Worm (Caenorhabditis elegans): ENCODE results near the gene sdf-9.

sdf-9 gene

ce11 chrV:20815842-20816241, 17.8 kb downstream of the sdf-9 start, which contains the start of gene sshk-1:
sshk-1 (plus strand) TSS chrV:20816142.
- no peak for TF ChIP-seq nhr-6 (tag; optimal IDR thresholded peaks at IDR 0.05)
- no peak for TF ChIP-seq fos-1 (tag; optimal IDR thresholded peaks at IDR 0.05)
- TF ChIP-seq nhr-21 (tag; optimal IDR thresholded peaks at IDR 0.05): no peak
- no peak for TF ChIP-seq elt-3 (tag; optimal IDR thresholded peaks at IDR 0.05)
- TF ChIP-seq egl-27 (tag; optimal IDR thresholded peaks at IDR 0.05): no peak
- no peak for TF ChIP-seq sma-9 (GFP tag; optimal IDR thresholded peaks at IDR 0.05)
- TF ChIP-seq sma-9 (tag; optimal IDR thresholded peaks at IDR 0.05): no peak
- no peak for TF ChIP-seq blmp-1 (tag; optimal IDR thresholded peaks at IDR 0.05; ENCODE audit: insufficient read depth)
- TF ChIP-seq ama-1 (optimal IDR thresholded peaks at IDR 0.05): no peak
- TF ChIP-seq snpc-4 (tag; optimal IDR thresholded peaks at IDR 0.05): no peak
- TF ChIP-seq skn-1 (tag; optimal IDR thresholded peaks at IDR 0.05): no peak
- TF ChIP-seq R02D3.7 (tag; optimal IDR thresholded peaks at IDR 0.05): no peak
- TF ChIP-seq peb-1 (tag; optimal IDR thresholded peaks at IDR 0.05): no peak
- TF ChIP-seq mdl-1 (tag; optimal IDR thresholded peaks at IDR 0.05): no peak
- no peak for TF ChIP-seq alr-1 (tag; optimal IDR thresholded peaks at IDR 0.05)
- TF ChIP-seq nhr-23 (tag; optimal IDR thresholded peaks at IDR 0.05): no peak
- TF ChIP-seq mab-5 (tag; optimal IDR thresholded peaks at IDR 0.05): no peak
- TF ChIP-seq crh-2 (tag; optimal IDR thresholded peaks at IDR 0.05): no peak
- TF ChIP-seq ZK546.5 (tag; optimal IDR thresholded peaks at IDR 0.05): no peak
- TF ChIP-seq nhr-11 (tag; optimal IDR thresholded peaks at IDR 0.05): no peak
- no peak for TF ChIP-seq sem-4 (tag; optimal IDR thresholded peaks at IDR 0.05)

ce11 chrV:20820033-20820432, 22.0 kb downstream of the sdf-9 start, which contains the start of gene T03D8.6:
T03D8.6 (minus strand) TSS chrV:20820330.
- TF ChIP-seq lin-11 (tag; optimal IDR thresholded peaks at IDR 0.05) (no peak), snpc-4 (tag; optimal IDR thresholded peaks at IDR 0.05) (no peak), nhr-10 (tag; optimal IDR thresholded peaks at IDR 0.05) (no peak), nhr-11 (tag; optimal IDR thresholded peaks at IDR 0.05) (no peak), ama-1 (optimal IDR thresholded peaks at IDR 0.05) (no peak), ztf-4 (tag; optimal IDR thresholded peaks at IDR 0.05) (no peak)

ce11 chrV:20824962-20825609, 27.1 kb downstream of the sdf-9 start, which contains the start of the genes gcy-22 and grl-14:
gcy-22 (minus strand) TSS chrV:20825062.
grl-14 (plus strand) TSS chrV:20825559.
- TF ChIP-seq nhr-25 (tag; optimal IDR thresholded peaks at IDR 0.05) (no peak), lin-39 (tag; optimal IDR thresholded peaks at IDR 0.05) (no peak), sma-3 (GFP tag; optimal IDR thresholded peaks at IDR 0.05) (no peak), ztf-4 (tag; optimal IDR thresholded peaks at IDR 0.05) (no peak), C34F6.9 (tag; optimal IDR thresholded peaks at IDR 0.05) (no peak), ama-1 (optimal IDR thresholded peaks at IDR 0.05) (no peak), nhr-129 (tag; optimal IDR thresholded peaks at IDR 0.05) (no peak), ztf-1 (GFP tag; conservative IDR thresholded peaks at IDR 0.05) (no peak), sem-4 (tag; optimal IDR thresholded peaks at IDR 0.05) (no peak), nhr-10 (tag; optimal IDR thresholded peaks at IDR 0.05) (no peak)

ce11 chrV:20826618-20827017, 28.6 kb downstream of the sdf-9 start:
- no peak for TF ChIP-seq nhr-10 (tag; optimal IDR thresholded peaks at IDR 0.05)
- TF ChIP-seq mbf-1 (tag; optimal IDR thresholded peaks at IDR 0.05): no peak
- TF ChIP-seq ceh-82 (tag; optimal IDR thresholded peaks at IDR 0.05): no peak
- TF ChIP-seq R02D3.7 (tag; optimal IDR thresholded peaks at IDR 0.05): no peak
- TF ChIP-seq ama-1 (optimal IDR thresholded peaks at IDR 0.05): no peak
- no peak for TF ChIP-seq aly-2 (tag; optimal IDR thresholded peaks at IDR 0.05)
- TF ChIP-seq nhr-21 (tag; optimal IDR thresholded peaks at IDR 0.05): no peak
- TF ChIP-seq dmd-4 (tag; optimal IDR thresholded peaks at IDR 0.05): no peak
- no peak for TF ChIP-seq zag-1 (tag; optimal IDR thresholded peaks at IDR 0.05)
- TF ChIP-seq Y55F3AM.14 (GFP tag; optimal IDR thresholded peaks at IDR 0.05): no peak
- no peak for TF ChIP-seq crh-2 (tag; optimal IDR thresholded peaks at IDR 0.05)
- TF ChIP-seq sma-3 (GFP tag; optimal IDR thresholded peaks at IDR 0.05): no peak
- TF ChIP-seq blmp-1 (tag; optimal IDR thresholded peaks at IDR 0.05; ENCODE audit: insufficient read depth): no peak
- no peak for TF ChIP-seq nhr-25 (tag; optimal IDR thresholded peaks at IDR 0.05)
- no peak for TF ChIP-seq ZK546.5 (tag; optimal IDR thresholded peaks at IDR 0.05)
- TF ChIP-seq nhr-6 (tag; optimal IDR thresholded peaks at IDR 0.05): no peak
- no peak for TF ChIP-seq nhr-237 (tag; optimal IDR thresholded peaks at IDR 0.05)
